Worm (Caenorhabditis elegans): Measurements from ENCODE around the gene yap-1.

- no peak for TF ChIP-seq pes-1 (GFP tag; IDR thresholded peaks at IDR 0.05)
- no peak for TF ChIP-seq aly-1 (tag; optimal IDR thresholded peaks at IDR 0.05)
- no peak for TF ChIP-seq ceh-13 (GFP tag; optimal IDR thresholded peaks at IDR 0.05)
- TF ChIP-seq hmbx-1 (tag; optimal IDR thresholded peaks at IDR 0.05): no peak
- no peak for TF ChIP-seq hnd-1 (tag; optimal IDR thresholded peaks at IDR 0.05)
- TF ChIP-seq sea-1 (GFP tag; conservative IDR thresholded peaks at IDR 0.05): no peak
- TF ChIP-seq tbx-37 (GFP tag; conservative IDR thresholded peaks at IDR 0.05): no peak
- no peak for TF ChIP-seq ama-1 (optimal IDR thresholded peaks at IDR 0.05)
- no peak for TF ChIP-seq scrt-1 (GFP tag; IDR thresholded peaks at IDR 0.05)
- no peak for TF ChIP-seq hmg-4 (GFP tag; optimal IDR thresholded peaks at IDR 0.05)
- no peak for TF ChIP-seq F13C5.2 (tag; optimal IDR thresholded peaks at IDR 0.05)
These were observed 12.6 kb downstream of the yap-1 start for ce11 chrX:10704329-10704728.
